Worm (Caenorhabditis elegans): ENCODE results near the gene pfd-5.
A peak's percentile ranks its signal among the peaks of the same experiment; 100 is the strongest.

Gene pfd-5

ce11 chrIII:7234148-7234547, 35.5 kb upstream of the pfd-5 start, which contains the start of gene ndus-8 (continued):
- TF ChIP-seq hlh-17 (GFP tag; optimal IDR thresholded peaks at IDR 0.05; ENCODE audit: borderline replicate concordance): no peak
- TF ChIP-seq zip-4 (GFP tag; optimal IDR thresholded peaks at IDR 0.05): peak; percentile 35
- peak; percentile 65 to 81 for TF ChIP-seq efl-1 (optimal IDR thresholded peaks at IDR 0.05)
- peak; percentile 73 to 96 for TF ChIP-seq efl-1 (GFP tag; optimal IDR thresholded peaks at IDR 0.05 in 1 of 2)
- TF ChIP-seq ceh-88 (GFP tag; IDR thresholded peaks at IDR 0.05): no peak
- no peak for TF ChIP-seq unc-98 (GFP tag; IDR thresholded peaks at IDR 0.05)
- TF ChIP-seq aha-1 (tag; optimal IDR thresholded peaks at IDR 0.05): no peak
- TF ChIP-seq ama-1 (optimal IDR thresholded peaks at IDR 0.05): no peak
- no peak for TF ChIP-seq ceh-8 (GFP tag; optimal IDR thresholded peaks at IDR 0.05)
- TF ChIP-seq lir-3 (tag; optimal IDR thresholded peaks at IDR 0.05; ENCODE audit: poor library complexity): peak; percentile 38
- peak; percentile 78 for TF ChIP-seq nhr-90 (tag; optimal IDR thresholded peaks at IDR 0.05; ENCODE audit: poor library complexity)
- TF ChIP-seq lin-35 (GFP tag; optimal IDR thresholded peaks at IDR 0.05): peak; percentile 77 to 80
- no peak for TF ChIP-seq mab-9 (GFP tag; IDR thresholded peaks at IDR 0.05)
- TF ChIP-seq lin-14 (GFP tag; optimal IDR thresholded peaks at IDR 0.05): no peak
- no peak for TF ChIP-seq nhr-76 (tag; optimal IDR thresholded peaks at IDR 0.05)
- TF ChIP-seq nhr-47 (tag; optimal IDR thresholded peaks at IDR 0.05): peak; percentile 76
- no peak for TF ChIP-seq tlp-1 (tag; optimal IDR thresholded peaks at IDR 0.05)
- TF ChIP-seq fos-1 (tag; optimal IDR thresholded peaks at IDR 0.05): no peak
- TF ChIP-seq snu-23 (GFP tag; optimal IDR thresholded peaks at IDR 0.05): peak; percentile 85
- peak in 1 of 2 experiments; percentile 57 for TF ChIP-seq mdl-1 (tag; optimal IDR thresholded peaks at IDR 0.05)
- peak; percentile 34 for TF ChIP-seq irx-1 (tag; optimal IDR thresholded peaks at IDR 0.05)
- TF ChIP-seq ceh-90 (tag; optimal IDR thresholded peaks at IDR 0.05): no peak
- no peak for TF ChIP-seq sox-4 (tag; optimal IDR thresholded peaks at IDR 0.05)
- peak; percentile 69 for TF ChIP-seq tbx-2 (tag; optimal IDR thresholded peaks at IDR 0.05)
- TF ChIP-seq nhr-19 (GFP tag; conservative IDR thresholded peaks at IDR 0.05): peak; percentile 84
- TF ChIP-seq nhr-71 (tag; optimal IDR thresholded peaks at IDR 0.05): peak; percentile 82
- TF ChIP-seq isw-1 (GFP tag; IDR thresholded peaks at IDR 0.05): peak; percentile 37
- peak; percentile 18 for TF ChIP-seq fkh-8 (tag; optimal IDR thresholded peaks at IDR 0.05)
- TF ChIP-seq ztf-4 (tag; optimal IDR thresholded peaks at IDR 0.05): no peak
- no peak for TF ChIP-seq ces-1 (GFP tag; optimal IDR thresholded peaks at IDR 0.05)
- no peak for TF ChIP-seq fkh-4 (tag; optimal IDR thresholded peaks at IDR 0.05; ENCODE audit: borderline replicate concordance)
- no peak for TF ChIP-seq pag-3 (tag; optimal IDR thresholded peaks at IDR 0.05; ENCODE audit: borderline replicate concordance, insufficient read depth)
- no peak for TF ChIP-seq C34B4.2 (tag; optimal IDR thresholded peaks at IDR 0.05)
- peak; percentile 68 for TF ChIP-seq nhr-85 (tag)
- TF ChIP-seq ets-5 (GFP tag; IDR thresholded peaks at IDR 0.05): no peak
- TF ChIP-seq Y116A8C.19 (tag; optimal IDR thresholded peaks at IDR 0.05; ENCODE audit: borderline replicate concordance): no peak
- TF ChIP-seq nhr-28 (tag; optimal IDR thresholded peaks at IDR 0.05): no peak
- TF ChIP-seq elt-3 (tag; optimal IDR thresholded peaks at IDR 0.05): peak in 1 of 6 experiments; percentile 53
- peak in 2 of 3 experiments; percentile 47 to 77 for TF ChIP-seq ceh-82 (tag; optimal IDR thresholded peaks at IDR 0.05)
- no peak for TF ChIP-seq mef-2 (tag; optimal IDR thresholded peaks at IDR 0.05)
- peak; percentile 17 for TF ChIP-seq jun-1 (tag; optimal IDR thresholded peaks at IDR 0.05)
- TF ChIP-seq aly-2 (tag; optimal IDR thresholded peaks at IDR 0.05): no peak
- TF ChIP-seq nhr-77 (tag; optimal IDR thresholded peaks at IDR 0.05): no peak
- TF ChIP-seq sup-37 (GFP tag; optimal IDR thresholded peaks at IDR 0.05): no peak
- peak; percentile 52 for TF ChIP-seq snpc-4 (tag; optimal IDR thresholded peaks at IDR 0.05)
- TF ChIP-seq lin-39 (tag; optimal IDR thresholded peaks at IDR 0.05): peak; percentile 43
- peak; percentile 39 for TF ChIP-seq lin-15B (tag; optimal IDR thresholded peaks at IDR 0.05)
- TF ChIP-seq egl-13 (tag; optimal IDR thresholded peaks at IDR 0.05): peak; percentile 18
- no peak for TF ChIP-seq vab-15 (tag; optimal IDR thresholded peaks at IDR 0.05)
- no peak for TF ChIP-seq pax-3 (tag; optimal IDR thresholded peaks at IDR 0.05)
- TF ChIP-seq ceh-63 (GFP tag; optimal IDR thresholded peaks at IDR 0.05): no peak
- TF ChIP-seq unc-62 (GFP tag; optimal IDR thresholded peaks at IDR 0.05): no peak
- TF ChIP-seq fkh-10 (GFP tag; optimal IDR thresholded peaks at IDR 0.05): no peak

Data from whole organism, L1 larva.